Worm (Caenorhabditis elegans) whole organism, L1 larva: ENCODE data around the gene srd-44.

ENCODE experiments used
- ceh-82 ChIP-seq, 3 experiments: fragments of 150-350 bp in 1 of 3; sonication (generic microtip) in 2 of 3; optimal IDR thresholded peaks; 2 replicates each; lab custom pipeline; 2014 to 2017; ENCODE audit warnings: missing biosample characterization in 3 of 3, missing genetic modification characterization in 3 of 3
- xbp-1 ChIP-seq: sonication (generic microtip); optimal IDR thresholded peaks from 2 replicates; lab custom pipeline; 2016; ENCODE audit warnings: missing genetic modification characterization, missing compliant biosample characterization

- no peak for TF ChIP-seq ceh-82 (tag; optimal IDR thresholded peaks at IDR 0.05; lab: Kevin White, UChicago)
- no peak for TF ChIP-seq xbp-1 (tag; lab: Kevin White, UChicago)
These were observed 20.7 kb downstream of the srd-44 start, which contains the start of gene nspc-14 for ce11 chrX:12358957-12359356.
